Worm (Caenorhabditis elegans) whole organism, early embryonic: ENCODE measurements around the gene F18A11.2.

Experiments used
- scrt-1 ChIP-seq: fragments of 200-800 bp; sonication (Bioruptor generic); IDR thresholded peaks from 2 replicates; pipeline ENCODE4 v1.3.6; 2022; ENCODE audit warnings: missing genetic modification characterization, missing compliant biosample characterization
- tbx-37 ChIP-seq: fragments of 200-800 bp; sonication (Bioruptor generic); conservative IDR thresholded peaks from 2 replicates; pipeline ENCODE4 v1.3.6; 2022; ENCODE audit warnings: missing genetic modification reagents, missing genetic modification characterization, missing compliant biosample characterization

DNA sequence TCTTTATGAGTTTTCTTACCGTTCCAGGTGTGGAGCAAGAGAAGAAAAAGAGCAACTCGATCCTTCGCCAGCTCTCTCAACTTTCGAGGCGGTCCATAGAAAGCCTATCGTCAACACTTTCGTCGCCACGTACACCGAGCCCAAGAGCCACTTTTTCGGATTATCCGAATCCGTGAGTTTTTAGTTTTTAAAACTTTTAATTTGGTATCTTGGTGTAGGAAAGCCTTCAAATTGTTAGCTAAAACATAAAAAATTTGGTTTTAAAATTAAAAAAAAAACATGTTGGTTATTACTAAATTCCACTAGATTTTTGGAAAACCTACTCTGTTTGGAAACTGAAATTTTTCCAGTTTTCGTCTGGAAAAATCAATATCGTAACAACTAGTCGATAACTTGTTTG is 42.2 kb downstream of the F18A11.2 start:
- TF ChIP-seq tbx-37 (GFP tag; lab: Robert Waterston, UW) (no peak), scrt-1 (GFP tag; lab: Robert Waterston, UW) (no peak)
